Worm (Caenorhabditis elegans): ENCODE data around the gene R08E5.4.

R08E5.4 gene

DNA sequence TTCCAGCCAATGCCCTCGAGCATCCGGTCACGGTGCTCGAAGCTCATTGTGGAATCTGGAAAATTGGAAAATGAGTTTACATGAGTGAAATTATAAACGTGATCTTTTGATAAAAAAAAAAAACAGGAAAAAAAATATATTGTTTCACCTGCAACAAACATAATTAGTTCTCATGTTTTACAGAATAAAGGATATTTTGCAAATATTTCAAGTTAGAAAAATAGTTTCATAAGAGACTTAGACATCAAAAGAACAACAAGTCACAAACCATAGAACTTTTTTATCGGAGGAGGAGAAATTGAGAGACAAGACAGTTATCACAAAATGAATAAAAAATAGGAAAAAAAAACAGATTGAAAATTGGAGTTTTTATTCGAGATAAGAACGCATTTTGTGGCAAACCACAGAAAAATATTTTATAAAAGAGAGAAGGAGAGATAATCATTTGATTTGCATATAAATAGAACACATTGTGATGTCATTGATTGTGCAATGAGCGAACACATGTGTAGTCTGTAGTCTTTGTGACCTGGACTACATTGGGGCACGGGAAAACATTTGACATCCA lies 15.9 kb downstream of the R08E5.4 start, which contains the start of gene R08F11.1:
Gene R08F11.1, minus strand, starts transcription at position 51 of the 568 bp plus-strand sequence.
- TF ChIP-seq pqm-1 (tag; optimal IDR thresholded peaks at IDR 0.05): peak; percentile 42
- TF ChIP-seq pha-4 (tag; optimal IDR thresholded peaks at IDR 0.05): peak; percentile 18
- no peak for TF ChIP-seq snpc-4 (tag; optimal IDR thresholded peaks at IDR 0.05)
- peak; percentile 92 for TF ChIP-seq elt-2 (tag; optimal IDR thresholded peaks at IDR 0.05)

DNA sequence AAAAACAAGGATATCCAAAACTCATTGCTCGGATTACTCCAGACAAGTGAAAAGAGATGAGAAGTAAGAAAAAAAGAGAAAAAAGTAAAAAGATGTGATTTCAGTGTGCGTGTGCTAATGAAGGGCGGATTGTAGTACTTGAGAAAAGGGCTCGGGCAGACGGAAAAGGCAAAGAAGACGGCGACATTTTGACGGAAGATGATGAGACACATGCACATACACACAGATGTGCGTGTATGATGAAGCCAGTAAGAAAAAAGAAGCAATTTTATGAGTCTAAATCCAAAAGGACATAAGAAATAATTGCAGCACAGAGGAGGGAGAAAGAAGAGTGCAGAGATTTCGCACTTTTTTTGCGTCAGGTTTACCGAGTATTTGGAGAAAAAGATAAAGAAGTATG lies 20.2 kb downstream of the R08E5.4 start:
- TF ChIP-seq nhr-237 (tag; optimal IDR thresholded peaks at IDR 0.05) (no peak), egl-5 (tag; optimal IDR thresholded peaks at IDR 0.05) (no peak), fkh-10 (GFP tag; optimal IDR thresholded peaks at IDR 0.05) (peak; percentile 22), nhr-12 (tag; optimal IDR thresholded peaks at IDR 0.05) (no peak)

DNA sequence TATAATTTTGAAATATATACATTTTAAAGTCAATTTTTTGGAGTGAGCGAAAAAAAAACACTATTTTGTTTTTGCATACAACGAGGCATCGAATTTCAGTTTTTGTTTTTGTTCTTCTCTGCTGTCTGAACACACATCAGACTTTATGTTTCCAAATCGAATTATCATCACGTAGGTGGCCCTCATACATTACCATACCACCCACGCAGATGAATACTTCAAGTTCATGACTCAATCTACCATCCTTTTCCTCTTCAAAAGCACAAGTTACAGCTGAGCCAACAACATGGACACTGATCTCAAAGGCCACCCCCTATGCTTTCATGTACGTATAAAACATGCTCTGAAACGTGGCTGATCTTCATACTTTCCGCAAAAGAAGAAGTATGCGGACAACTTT lies 21.4 kb downstream of the R08E5.4 start, which contains the start of gene R08F11.7:
Gene R08F11.7, plus strand, starts transcription at position 301 of the 400 bp plus-strand sequence.
- TF ChIP-seq elt-1 (tag; optimal IDR thresholded peaks at IDR 0.05) (no peak), nhr-11 (tag; optimal IDR thresholded peaks at IDR 0.05) (no peak), lsy-12 (tag; optimal IDR thresholded peaks at IDR 0.05) (no peak), nhr-77 (tag; optimal IDR thresholded peaks at IDR 0.05) (no peak), hmg-11 (tag; optimal IDR thresholded peaks at IDR 0.05) (no peak), lin-15B (tag; optimal IDR thresholded peaks at IDR 0.05) (no peak), ceh-16 (tag; optimal IDR thresholded peaks at IDR 0.05) (no peak), pha-4 (tag; optimal IDR thresholded peaks at IDR 0.05) (no peak), aly-2 (tag; optimal IDR thresholded peaks at IDR 0.05) (no peak), sea-2 (GFP tag; optimal IDR thresholded peaks at IDR 0.05) (no peak), nhr-67 (tag; optimal IDR thresholded peaks at IDR 0.05) (no peak), skn-1 (tag; optimal IDR thresholded peaks at IDR 0.05) (no peak), elt-3 (tag; optimal IDR thresholded peaks at IDR 0.05) (no peak), nhr-43 (tag; optimal IDR thresholded peaks at IDR 0.05; ENCODE audit: poor library complexity, severe bottlenecking) (no peak), mml-1 (tag; optimal IDR thresholded peaks at IDR 0.05) (no peak), unc-39 (tag; optimal IDR thresholded peaks at IDR 0.05) (no peak), fkh-2 (tag; optimal IDR thresholded peaks at IDR 0.05) (no peak)

DNA sequence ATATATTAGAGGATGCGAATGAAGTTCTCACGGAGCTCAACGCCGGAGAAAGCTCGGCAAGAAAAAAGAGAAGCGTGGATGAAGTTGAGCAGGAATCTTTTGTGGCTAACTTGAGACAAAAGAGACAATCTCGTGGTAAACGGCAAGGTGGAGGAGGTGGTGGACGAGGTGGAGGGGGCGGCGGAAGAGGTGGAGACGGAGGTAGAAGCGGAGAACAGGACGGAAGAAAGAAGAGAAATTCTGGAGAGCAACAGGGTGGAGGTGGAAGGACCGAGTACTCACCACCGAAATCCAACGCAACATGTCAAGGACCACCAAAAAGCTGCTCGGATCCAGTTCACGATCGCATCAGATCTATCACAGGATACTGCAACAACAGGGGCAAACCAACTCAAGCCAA lies 22.1 kb downstream of the R08E5.4 start:
- TF ChIP-seq egl-27 (tag; optimal IDR thresholded peaks at IDR 0.05): no peak
- TF ChIP-seq mdl-1 (tag; optimal IDR thresholded peaks at IDR 0.05): no peak
- TF ChIP-seq fkh-2 (tag; optimal IDR thresholded peaks at IDR 0.05): no peak
- no peak for TF ChIP-seq ztf-4 (tag; optimal IDR thresholded peaks at IDR 0.05)

DNA sequence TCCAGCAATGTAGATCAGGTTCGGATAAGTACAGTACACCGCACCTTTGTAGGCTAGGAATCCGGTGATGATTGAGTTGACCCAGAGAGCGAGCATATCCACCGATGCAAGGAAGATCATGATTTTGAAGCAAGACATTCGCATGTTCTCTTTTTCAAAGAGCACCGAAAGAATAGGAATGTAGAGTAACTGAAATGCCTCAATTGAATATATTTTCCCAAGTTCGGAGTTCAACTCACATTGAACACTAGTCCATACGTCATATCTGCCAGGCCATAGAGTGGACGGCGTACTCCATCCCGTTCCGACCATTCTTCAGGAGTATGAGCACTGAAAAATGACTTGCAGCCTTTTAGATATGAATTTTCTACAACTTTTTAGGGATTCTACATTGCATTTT lies 31.4 kb downstream of the R08E5.4 start:
- TF ChIP-seq jun-1 (tag; optimal IDR thresholded peaks at IDR 0.05) (no peak), fkh-10 (GFP tag; optimal IDR thresholded peaks at IDR 0.05) (no peak), elt-2 (tag; optimal IDR thresholded peaks at IDR 0.05) (no peak), nhr-67 (tag; optimal IDR thresholded peaks at IDR 0.05) (no peak), ama-1 (optimal IDR thresholded peaks at IDR 0.05) (no peak), fos-1 (tag; optimal IDR thresholded peaks at IDR 0.05) (no peak), ceh-9 (tag; optimal IDR thresholded peaks at IDR 0.05) (no peak), ceh-16 (tag; optimal IDR thresholded peaks at IDR 0.05) (no peak), nhr-25 (tag; optimal IDR thresholded peaks at IDR 0.05) (no peak), ztf-4 (tag; optimal IDR thresholded peaks at IDR 0.05) (no peak), nhr-28 (tag; optimal IDR thresholded peaks at IDR 0.05) (no peak), egl-27 (tag; optimal IDR thresholded peaks at IDR 0.05) (no peak), tbx-2 (tag; optimal IDR thresholded peaks at IDR 0.05) (no peak)

DNA sequence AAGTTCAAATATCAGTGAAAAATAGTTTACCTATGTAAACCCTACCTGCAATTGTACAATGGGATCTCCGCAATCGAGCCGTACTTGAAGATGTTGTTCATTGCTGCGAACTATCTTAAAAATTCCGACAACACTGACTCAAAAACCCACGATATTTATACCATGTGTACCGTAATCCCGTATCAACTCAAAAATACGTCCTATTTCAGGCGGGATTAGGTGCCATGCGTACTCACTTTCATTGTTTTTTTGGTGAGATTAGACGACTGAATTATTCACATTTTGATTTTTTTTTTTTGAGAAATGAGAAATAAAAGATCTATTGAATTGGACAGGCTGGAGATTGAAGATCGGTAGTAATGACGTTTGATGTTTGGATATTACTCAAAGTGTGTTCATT lies 32.0 kb downstream of the R08E5.4 start, which contains the start of gene srt-30:
Gene srt-30, minus strand, starts transcription at position 101 of the 400 bp plus-strand sequence.
- TF ChIP-seq zag-1 (tag; optimal IDR thresholded peaks at IDR 0.05) (no peak), ceh-28 (tag; optimal IDR thresholded peaks at IDR 0.05) (no peak), sea-2 (GFP tag; optimal IDR thresholded peaks at IDR 0.05) (no peak), nhr-76 (tag; optimal IDR thresholded peaks at IDR 0.05) (no peak), unc-62 (GFP tag; optimal IDR thresholded peaks at IDR 0.05) (no peak), fkh-10 (GFP tag; optimal IDR thresholded peaks at IDR 0.05) (no peak), jun-1 (tag; optimal IDR thresholded peaks at IDR 0.05) (no peak), ama-1 (optimal IDR thresholded peaks at IDR 0.05) (no peak), nhr-25 (tag; optimal IDR thresholded peaks at IDR 0.05) (no peak), lin-15B (tag; optimal IDR thresholded peaks at IDR 0.05) (no peak), ceh-82 (tag; optimal IDR thresholded peaks at IDR 0.05) (no peak), daf-12 (tag; optimal IDR thresholded peaks at IDR 0.05) (no peak), nhr-43 (tag; optimal IDR thresholded peaks at IDR 0.05; ENCODE audit: poor library complexity, severe bottlenecking) (no peak), lsy-12 (tag; optimal IDR thresholded peaks at IDR 0.05) (no peak), elt-3 (tag; optimal IDR thresholded peaks at IDR 0.05) (no peak), nfya-1 (tag; optimal IDR thresholded peaks at IDR 0.05; ENCODE audit: insufficient read depth) (no peak), elt-1 (tag; optimal IDR thresholded peaks at IDR 0.05) (no peak)

Measured in whole organism, L3 larva.